Worm (Caenorhabditis elegans) whole organism, midembryonic: ENCODE results near the gene fkh-2.

Experiments
- T22C8.4 ChIP-seq: fragments of 200-800 bp; sonication (Bioruptor generic); IDR thresholded peaks from 2 replicates; pipeline ENCODE4 v1.3.6; 2022; ENCODE audit warnings: missing genetic modification characterization, missing compliant biosample characterization
- cog-1 ChIP-seq: sonication (generic microtip); optimal IDR thresholded peaks from 2 replicates; lab custom pipeline; 2016; ENCODE audit warnings: missing genetic modification characterization, missing compliant biosample characterization
- flt-1 ChIP-seq: fragments of 200-800 bp; sonication (Bioruptor generic); IDR thresholded peaks from 2 replicates; pipeline ENCODE4 v1.3.6; 2022; ENCODE audit warnings: missing genetic modification characterization, missing compliant biosample characterization
- klf-2 ChIP-seq: fragments of 200-800 bp; sonication (Bioruptor generic); conservative IDR thresholded peaks from 2 replicates; pipeline ENCODE4 v1.3.6; 2022; ENCODE audit warnings: missing genetic modification reagents, missing genetic modification characterization, missing compliant biosample characterization
- ztf-29 ChIP-seq: fragments of 200-800 bp; sonication (Bioruptor generic); IDR thresholded peaks from 2 replicates; pipeline ENCODE4 v1.3.6; 2022; ENCODE audit warnings: missing genetic modification reagents, missing genetic modification characterization, missing compliant biosample characterization

ce11 chrX:3755753-3756152 lies 13.6 kb upstream of the fkh-2 start:
- TF ChIP-seq ztf-29 (GFP tag; lab: Robert Waterston, UW) (no peak), flt-1 (no peak), cog-1 (tag; lab: Kevin White, UChicago) (no peak), T22C8.4 (no peak), klf-2 (GFP tag; lab: Robert Waterston, UW) (no peak)
